Worm (Caenorhabditis elegans) whole organism, late embryonic: ENCODE measurements around the gene C47E12.11.

Experiments
- K02D7.2 ChIP-seq: sonication (generic microtip); optimal IDR thresholded peaks from 2 replicates; lab custom pipeline; 2017; ENCODE audit warnings: mild to moderate bottlenecking, missing genetic modification characterization, missing compliant biosample characterization
- T23F11.4 ChIP-seq: fragments of 200-800 bp; sonication (Bioruptor generic); optimal IDR thresholded peaks from 2 replicates; lab custom pipeline; 2018; ENCODE audit warnings: mild to moderate bottlenecking, missing genetic modification characterization, missing compliant biosample characterization
- ama-1 ChIP-seq: fragments of 150-350 bp; optimal IDR thresholded peaks from 2 replicates; lab custom pipeline; 2014
- ceh-18 ChIP-seq: sonication (generic microtip); optimal IDR thresholded peaks from 2 replicates; lab custom pipeline; 2016; ENCODE audit warnings: missing genetic modification characterization, missing compliant biosample characterization
- ceh-31 ChIP-seq: sonication (generic microtip); optimal IDR thresholded peaks from 2 replicates; lab custom pipeline; 2016; ENCODE audit warnings: missing genetic modification characterization, missing compliant biosample characterization
- hlh-8 ChIP-seq: sonication (generic microtip); optimal IDR thresholded peaks from 2 replicates; lab custom pipeline; 2016; ENCODE audit warnings: missing genotype, missing genetic modification characterization, missing compliant biosample characterization
- nhr-11 ChIP-seq: fragments of 150-350 bp; optimal IDR thresholded peaks from 2 replicates; lab custom pipeline; 2014; ENCODE audit warnings: missing biosample characterization, missing genetic modification characterization
- pax-1 ChIP-seq: fragments of 150-350 bp; optimal IDR thresholded peaks from 2 replicates; lab custom pipeline; 2014; ENCODE audit warnings: missing biosample characterization, missing genetic modification characterization
- pha-2 ChIP-seq: sonication (generic microtip); optimal IDR thresholded peaks from 2 replicates; lab custom pipeline; 2017; ENCODE audit warnings: mild to moderate bottlenecking, missing genetic modification characterization, missing compliant biosample characterization
- sox-2 ChIP-seq: fragments of 200-800 bp; sonication (Bioruptor generic); IDR thresholded peaks from 2 replicates; pipeline ENCODE4 v1.3.6; 2022; ENCODE audit warnings: missing genetic modification reagents, missing genetic modification characterization, missing compliant biosample characterization
- sox-4 ChIP-seq: sonication (generic microtip); optimal IDR thresholded peaks from 2 replicates; lab custom pipeline; 2017; ENCODE audit warnings: mild to moderate bottlenecking, missing genetic modification characterization, inconsistent platforms, missing compliant biosample characterization

DNA sequence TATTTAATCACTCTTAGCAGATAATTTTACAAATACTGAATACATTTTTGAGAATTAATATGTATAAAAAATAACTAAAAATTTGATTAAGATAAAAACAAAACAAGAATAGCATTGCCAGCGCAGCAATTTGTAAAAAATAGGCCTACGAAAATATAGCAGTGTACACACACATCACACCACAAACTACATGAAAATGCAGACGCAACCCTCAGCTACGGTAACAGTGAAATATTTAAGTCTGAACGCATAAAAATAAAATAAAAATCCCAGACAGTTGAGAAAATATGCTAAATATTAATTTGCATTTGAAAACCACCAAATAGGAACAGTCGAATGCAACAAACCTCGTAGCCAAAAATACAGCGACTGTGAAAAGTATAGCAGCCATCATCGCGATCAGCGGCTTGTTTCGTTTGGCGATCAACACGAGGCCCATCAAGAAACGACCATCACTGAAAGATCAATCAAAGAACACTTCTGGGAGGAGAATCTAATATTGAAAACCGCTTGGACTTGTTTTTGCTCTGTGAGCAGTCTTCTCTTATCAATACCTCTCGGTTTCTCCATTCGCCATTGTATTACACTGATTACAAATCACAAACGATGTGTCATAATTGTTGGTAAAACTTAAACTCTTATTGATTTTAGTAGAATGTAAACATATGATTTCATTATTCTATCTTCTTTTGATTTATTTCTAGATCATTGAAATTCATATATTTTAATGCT, 29.5 kb downstream of the C47E12.11 start, which contains the start of gene pyp-1:
- TF ChIP-seq pax-1 (no peak), hlh-8 (tag; lab: Kevin White, UChicago) (no peak), ceh-31 (tag; lab: Kevin White, UChicago) (no peak), T23F11.4 (GFP tag; lab: Kevin White, UChicago) (no peak), ama-1 (lab: Kevin White, UChicago) (no peak), ceh-18 (tag; lab: Kevin White, UChicago) (no peak), sox-4 (tag; lab: Kevin White, UChicago) (no peak), nhr-11 (tag; lab: Kevin White, UChicago) (no peak), sox-2 (GFP tag; lab: Robert Waterston, UW) (no peak), K02D7.2 (no peak), pha-2 (tag; lab: Kevin White, UChicago) (no peak)
